Fruit fly (Drosophila melanogaster) whole organism, embryonic: ENCODE measurements around the gene dgrn.

Source experiments
- Adf1 ChIP-seq: fragments of 200-800 bp; sonication (Bioruptor generic); IDR thresholded peaks from 2 replicates; pipeline ENCODE4 v1.3.6; 2022; ENCODE audit warnings: missing biosample characterization, missing genetic modification characterization
- Asciz ChIP-seq: fragments of 200-800 bp; sonication (Bioruptor generic); optimal IDR thresholded peaks from 2 replicates; lab custom pipeline; 2017; ENCODE audit warnings: missing biosample characterization, mild to moderate bottlenecking, missing genetic modification characterization, missing genetic modification reagents
- Awh ChIP-seq: fragments of 200-800 bp; sonication (Bioruptor generic); IDR thresholded peaks from 2 replicates; pipeline ENCODE4, ENCODE4 v1.3.6; 2022; ENCODE audit warnings: missing biosample characterization, missing genetic modification characterization
- Bgb ChIP-seq: fragments of 200-800 bp; sonication (Bioruptor generic); IDR thresholded peaks from 2 replicates; pipeline ENCODE4 v1.3.6; 2022; ENCODE audit warnings: missing biosample characterization, missing genetic modification characterization; ENCODE audit not compliant: partially characterized antibody
- Bteb2 ChIP-seq: fragments of 200-800 bp; sonication (Bioruptor generic); optimal IDR thresholded peaks from 2 replicates; lab custom pipeline; 2016; ENCODE audit warnings: missing biosample characterization, missing genetic modification characterization
- CG10321 ChIP-seq: fragments of 200-800 bp; sonication (Bioruptor generic); IDR thresholded peaks from 2 replicates; pipeline ENCODE4 v1.3.6; 2022; ENCODE audit warnings: missing biosample characterization, missing genetic modification characterization
- CG12659 ChIP-seq: fragments of 200-800 bp; sonication (Bioruptor generic); optimal IDR thresholded peaks from 3 replicates; lab custom pipeline; 2017; ENCODE audit warnings: mild to moderate bottlenecking, missing biosample characterization, missing genetic modification reagents, missing genetic modification characterization
- CG16815 ChIP-seq: fragments of 200-800 bp; sonication (Bioruptor generic); optimal IDR thresholded peaks from 3 replicates; lab custom pipeline; 2017; ENCODE audit warnings: missing biosample characterization, mild to moderate bottlenecking, missing genetic modification characterization
- CG17359 ChIP-seq: fragments of 200-800 bp; sonication (Bioruptor generic); optimal IDR thresholded peaks from 3 replicates; lab custom pipeline; 2018; ENCODE audit warnings: missing biosample characterization, mild to moderate bottlenecking, missing genetic modification characterization, moderate library complexity
- CG2199 ChIP-seq: fragments of 200-800 bp; sonication (Bioruptor generic); IDR thresholded peaks from 3 replicates; pipeline ENCODE4 v1.3.6; 2022; ENCODE audit warnings: missing biosample characterization, missing genetic modification characterization
- CG2678 ChIP-seq: fragments of 200-800 bp; sonication (Bioruptor generic); optimal IDR thresholded peaks from 3 replicates; lab custom pipeline; 2019; ENCODE audit warnings: missing biosample characterization, mild to moderate bottlenecking, missing genetic modification characterization, moderate library complexity
- CG30403 ChIP-seq: fragments of 200-800 bp; sonication (Bioruptor generic); optimal IDR thresholded peaks from 3 replicates; lab custom pipeline; 2016; ENCODE audit warnings: missing biosample characterization, missing genetic modification characterization
- CG3847 ChIP-seq: fragments of 200-800 bp; sonication (Bioruptor generic); IDR thresholded peaks from 2 replicates; pipeline ENCODE4 v1.3.6; 2022; ENCODE audit warnings: missing biosample characterization, missing genetic modification characterization
- CG4404 ChIP-seq: fragments of 200-800 bp; sonication (Bioruptor generic); IDR thresholded peaks from 2 replicates; pipeline ENCODE4 v1.3.6; 2022; ENCODE audit warnings: missing biosample characterization, missing genetic modification characterization
- CG4424 ChIP-seq: fragments of 200-800 bp; sonication (Bioruptor generic); optimal IDR thresholded peaks from 3 replicates; lab custom pipeline; 2016; ENCODE audit warnings: missing biosample characterization, missing genetic modification characterization
- CG5953 ChIP-seq: fragments of 200-800 bp; sonication (Bioruptor generic); IDR thresholded peaks from 2 replicates; pipeline ENCODE4 v1.3.6; 2022; ENCODE audit warnings: missing biosample characterization, missing genetic modification characterization
- CG8944 ChIP-seq: fragments of 200-800 bp; sonication (Bioruptor generic); optimal IDR thresholded peaks from 3 replicates; lab custom pipeline; 2016; ENCODE audit warnings: missing biosample characterization, missing genetic modification characterization
- CG9817 ChIP-seq: fragments of 200-800 bp; sonication (Bioruptor generic); optimal IDR thresholded peaks from 2 replicates; lab custom pipeline; 2018; ENCODE audit warnings: missing biosample characterization, mild to moderate bottlenecking, missing genetic modification characterization, moderate library complexity
- Camta ChIP-seq: fragments of 200-800 bp; sonication (Bioruptor generic); optimal IDR thresholded peaks from 2 replicates; lab custom pipeline; 2016; ENCODE audit warnings: missing biosample characterization, missing genetic modification characterization
- Dbx ChIP-seq: fragments of 200-800 bp; sonication (Bioruptor generic); IDR thresholded peaks from 3 replicates; pipeline ENCODE4 v1.3.6; 2022; ENCODE audit warnings: missing biosample characterization, missing genetic modification characterization
- Dek ChIP-seq: fragments of 200-800 bp; sonication (Bioruptor generic); optimal IDR thresholded peaks from 3 replicates; lab custom pipeline; 2019; ENCODE audit warnings: missing biosample characterization, mild to moderate bottlenecking, missing genetic modification characterization, moderate library complexity
- Dip3 ChIP-seq: fragments of 200-800 bp; sonication (Bioruptor generic); optimal IDR thresholded peaks from 3 replicates; lab custom pipeline; 2016; ENCODE audit warnings: missing biosample characterization, missing genetic modification characterization
- E2f2 ChIP-seq: fragments of 200-800 bp; sonication (Bioruptor generic); IDR thresholded peaks from 2 replicates; pipeline ENCODE4 v1.3.6; 2022; ENCODE audit warnings: missing biosample characterization, missing genetic modification characterization
- Ets65A ChIP-seq: fragments of 200-800 bp; sonication (Bioruptor generic); peaks from one replicate; lab custom pipeline; 2016; ENCODE audit warnings: missing biosample characterization, missing genetic modification characterization
- H15 ChIP-seq: fragments of 200-800 bp; sonication (Bioruptor generic); IDR thresholded peaks from 3 replicates; pipeline ENCODE4 v1.3.6; 2022; ENCODE audit warnings: missing biosample characterization, missing genetic modification characterization
- HHEX ChIP-seq: fragments of 200-800 bp; sonication (Bioruptor generic); optimal IDR thresholded peaks from 3 replicates; lab custom pipeline; 2017; ENCODE audit warnings: missing biosample characterization, mild to moderate bottlenecking, missing genetic modification characterization, missing genetic modification reagents
- HmgD ChIP-seq: fragments of 200-800 bp; sonication (Bioruptor generic); optimal IDR thresholded peaks from 3 replicates; lab custom pipeline; 2016; ENCODE audit warnings: missing biosample characterization, missing genetic modification characterization
- Hmx ChIP-seq: fragments of 200-800 bp; sonication (Bioruptor generic); optimal IDR thresholded peaks from 2 replicates; lab custom pipeline; 2016; ENCODE audit warnings: missing biosample characterization, missing genetic modification characterization
- Hr39 ChIP-seq: fragments of >200 bp; optimal IDR thresholded peaks from 2 replicates; lab custom pipeline; 2017
- MESR4 ChIP-seq: fragments of 200-800 bp; sonication (Bioruptor generic); optimal IDR thresholded peaks from 2 replicates; lab custom pipeline; 2018; ENCODE audit warnings: missing biosample characterization, mild to moderate bottlenecking, missing genetic modification characterization, moderate library complexity
- Oaz ChIP-seq: fragments of 200-800 bp; sonication (Bioruptor generic); IDR thresholded peaks from 2 replicates; pipeline ENCODE4 v1.3.6; 2022; ENCODE audit warnings: missing biosample characterization, missing genetic modification characterization
- Sry-β ChIP-seq: fragments of 200-800 bp; sonication (Bioruptor generic); optimal IDR thresholded peaks from 2 replicates; lab custom pipeline; 2018; ENCODE audit warnings: missing biosample characterization, mild to moderate bottlenecking, missing genetic modification characterization, moderate library complexity
- Xbp1 ChIP-seq: fragments of 200-800 bp; sonication (Bioruptor generic); optimal IDR thresholded peaks from 3 replicates; lab custom pipeline; 2016; ENCODE audit warnings: missing biosample characterization, mild to moderate bottlenecking, missing genetic modification characterization
- ara ChIP-seq: fragments of 200-800 bp; sonication (Bioruptor generic); IDR thresholded peaks from 2 replicates; pipeline ENCODE4 v1.3.6; 2022; ENCODE audit warnings: missing biosample characterization, missing genetic modification characterization
- ato ChIP-seq: fragments of 200-800 bp; sonication (Bioruptor generic); IDR thresholded peaks from 2 replicates; pipeline ENCODE4 v1.3.6; 2022; ENCODE audit warnings: missing biosample characterization, missing genetic modification characterization; ENCODE audit not compliant: partially characterized antibody
- chinmo ChIP-seq: fragments of 200-800 bp; sonication (Bioruptor generic); IDR thresholded peaks from 4 replicates; pipeline ENCODE4 v1.3.6; 2022; ENCODE audit warnings: missing biosample characterization, missing genetic modification characterization; ENCODE audit not compliant: partially characterized antibody
- cwo ChIP-seq: fragments of 200-800 bp; sonication (Bioruptor generic); optimal IDR thresholded peaks from 3 replicates; lab custom pipeline; 2017; ENCODE audit warnings: missing biosample characterization, missing genetic modification characterization, mild to moderate bottlenecking, moderate library complexity, missing genetic modification reagents
- dati ChIP-seq: fragments of 200-800 bp; sonication (Bioruptor generic); IDR thresholded peaks from 2 replicates; pipeline ENCODE4 v1.3.6; 2022; ENCODE audit warnings: missing biosample characterization, missing genetic modification characterization
- dpn ChIP-seq, 2 experiments: fragments of 200-800 bp; sonication (Bioruptor generic); optimal IDR thresholded peaks; 3 replicates each; lab custom pipeline; 2016; ENCODE audit warnings: missing biosample characterization in 2 of 2, missing genetic modification characterization in 2 of 2
- fd102C ChIP-seq: fragments of 200-800 bp; sonication (Bioruptor generic); optimal IDR thresholded peaks from 2 replicates; lab custom pipeline; 2018; ENCODE audit warnings: missing biosample characterization, mild to moderate bottlenecking, missing genetic modification characterization, moderate library complexity
- gcm2 ChIP-seq: fragments of 200-800 bp; sonication (Bioruptor generic); optimal IDR thresholded peaks from 2 replicates; lab custom pipeline; 2016; ENCODE audit warnings: missing biosample characterization, missing genetic modification characterization
- gsb ChIP-seq: fragments of 200-800 bp; sonication (Bioruptor generic); IDR thresholded peaks from 2 replicates; pipeline ENCODE4 v1.3.6; 2022; ENCODE audit warnings: missing biosample characterization, missing genetic modification characterization
- lbe ChIP-seq: fragments of 200-800 bp; sonication (Bioruptor generic); optimal IDR thresholded peaks from 2 replicates; lab custom pipeline; 2016; ENCODE audit warnings: missing biosample characterization, mild to moderate bottlenecking, missing genetic modification characterization
- mld ChIP-seq: fragments of 200-800 bp; sonication (Bioruptor generic); IDR thresholded peaks from 3 replicates; pipeline ENCODE4 v1.3.6; 2022; ENCODE audit warnings: missing biosample characterization, missing genetic modification characterization; ENCODE audit not compliant: partially characterized antibody
- pan ChIP-seq, 4 experiments: fragments of >200 bp in 3 of 4; fragments of 200-800 bp in 1 of 4; sonication (Bioruptor generic) in 1 of 4; optimal IDR thresholded peaks in 3 of 4; IDR thresholded peaks in 1 of 4; 2 replicates each; pipeline versions ENCODE4 v1.3.6 to Lab custom; 2017 to 2022; ENCODE audit warnings: missing biosample characterization in 2 of 4, missing genetic modification characterization in 2 of 4, mixed read lengths in 1 of 4
- prd ChIP-seq, 3 experiments: fragments of >200 bp in 2 of 3; fragments of 200-800 bp in 1 of 3; sonication (Bioruptor generic) in 1 of 3; optimal IDR thresholded peaks in 2 of 3; IDR thresholded peaks in 1 of 3; 2 replicates in 2 of 3; 3 replicates in 1 of 3; pipeline versions ENCODE4 v1.3.6 to Lab custom; 2017 to 2022; ENCODE audit warnings: missing biosample characterization in 1 of 3, missing genetic modification characterization in 1 of 3
- sens ChIP-seq: fragments of 200-800 bp; sonication (Bioruptor generic); peaks from one replicate; lab custom pipeline; 2016; ENCODE audit warnings: missing biosample characterization, missing genetic modification characterization
- seq ChIP-seq: fragments of 200-800 bp; sonication (Bioruptor generic); IDR thresholded peaks from 2 replicates; pipeline ENCODE4 v1.3.6; 2022; ENCODE audit warnings: missing biosample characterization, missing genetic modification characterization
- slou ChIP-seq: fragments of 200-800 bp; sonication (Bioruptor generic); optimal IDR thresholded peaks from 3 replicates; lab custom pipeline; 2016; ENCODE audit warnings: missing biosample characterization, missing genetic modification characterization
- sr ChIP-seq: fragments of 200-800 bp; sonication (Bioruptor generic); IDR thresholded peaks from 3 replicates; pipeline ENCODE4 v1.3.6; 2022; ENCODE audit warnings: missing biosample characterization, missing genetic modification characterization
- wdn ChIP-seq: fragments of 200-800 bp; sonication (Bioruptor generic); IDR thresholded peaks from 2 replicates; pipeline ENCODE4 v1.3.6; 2022; ENCODE audit warnings: missing biosample characterization, missing genetic modification characterization
- wek ChIP-seq: fragments of 200-800 bp; sonication (Bioruptor generic); optimal IDR thresholded peaks from 3 replicates; lab custom pipeline; 2018; ENCODE audit warnings: missing biosample characterization, mild to moderate bottlenecking, missing genetic modification characterization, moderate library complexity

dgrn gene

dm6 chr3R:5821243-5821642 lies 3.2 kb upstream of the dgrn start, which contains the start of gene Hpr1 (continued):
- no peak for TF ChIP-seq pan (optimal IDR thresholded peaks at IDR 0.05; lab: Kevin White, UChicago)
- TF ChIP-seq pan (GFP tag; optimal IDR thresholded peaks at IDR 0.05 in 1 of 2, IDR thresholded peaks at IDR 0.05 in 1 of 2), result no peak
- TF ChIP-seq lbe (GFP tag; lab: Kevin White, UChicago), result no peak
- no peak for TF ChIP-seq cwo (GFP tag; lab: Kevin White, UChicago)
- TF ChIP-seq Ets65A (GFP tag; lab: Kevin White, UChicago), result no peak
- TF ChIP-seq Oaz (GFP tag; lab: Robert Waterston, UW), result no peak
- no peak for TF ChIP-seq CG5953 (GFP tag; lab: Robert Waterston, UW)
- peak; percentile 93 for TF ChIP-seq E2f2 (GFP tag; lab: Robert Waterston, UW)
- peak; percentile 28 for TF ChIP-seq CG17359 (tag; lab: Kevin White, UChicago)
- peak; percentile 53 for TF ChIP-seq sens (GFP tag; lab: Kevin White, UChicago)
- TF ChIP-seq gsb (GFP tag; lab: Robert Waterston, UW), result no peak
- TF ChIP-seq HHEX (GFP tag; lab: Kevin White, UChicago), result no peak
- TF ChIP-seq Awh, result no peak
- peak; percentile 29; the same call in 1 of the 2 replicates for TF ChIP-seq Bgb (GFP tag; lab: Robert Waterston, UW)
- TF ChIP-seq CG2678, result no peak
- no peak for TF ChIP-seq Xbp1
- no peak for TF ChIP-seq mld (GFP tag; lab: Robert Waterston, UW)
- TF ChIP-seq Dip3 (GFP tag; lab: Kevin White, UChicago), result no peak
- no peak for TF ChIP-seq CG16815 (GFP tag; lab: Kevin White, UChicago)
- no peak for TF ChIP-seq CG2199 (GFP tag; lab: Robert Waterston, UW)
- no peak for TF ChIP-seq gcm2 (GFP tag; lab: Kevin White, UChicago)
- TF ChIP-seq Sry-β (GFP tag; lab: Kevin White, UChicago), result no peak
- TF ChIP-seq Camta, result no peak
- TF ChIP-seq Dek, result no peak
- TF ChIP-seq Bteb2 (GFP tag; lab: Kevin White, UChicago), result no peak
- no peak for TF ChIP-seq CG10321
- TF ChIP-seq MESR4 (GFP tag; lab: Kevin White, UChicago), result peak; percentile 36
- no peak for TF ChIP-seq Hmx (GFP tag; lab: Kevin White, UChicago)
- TF ChIP-seq CG3847 (GFP tag; lab: Robert Waterston, UW), result 0 out of 2 replicates have a peak, but pooled peaks have one; percentile 25
- TF ChIP-seq wek (GFP tag; lab: Kevin White, UChicago), result no peak
- no peak for TF ChIP-seq Dbx (GFP tag; lab: Robert Waterston, UW)
- no peak for TF ChIP-seq Adf1 (GFP tag; lab: Robert Waterston, UW)
- no peak for TF ChIP-seq dati (GFP tag; lab: Robert Waterston, UW)
- no peak for TF ChIP-seq CG4404 (GFP tag; lab: Robert Waterston, UW)
- TF ChIP-seq CG4424 (GFP tag; lab: Kevin White, UChicago), result no peak
- no peak for TF ChIP-seq fd102C
- TF ChIP-seq Hr39 (lab: Kevin White, UChicago), result no peak
- no peak for TF ChIP-seq sr (GFP tag; lab: Robert Waterston, UW)
- no peak for TF ChIP-seq ato (GFP tag; lab: Robert Waterston, UW)
- TF ChIP-seq CG8944, result no peak
- peak; percentile 0 for TF ChIP-seq CG12659 (GFP tag; lab: Kevin White, UChicago)
- no peak for TF ChIP-seq Asciz
- TF ChIP-seq CG9817 (tag; lab: Kevin White, UChicago), result no peak
- TF ChIP-seq HmgD (GFP tag; lab: Kevin White, UChicago), result no peak
- no peak for TF ChIP-seq chinmo (GFP tag; lab: Robert Waterston, UW)
- no peak for TF ChIP-seq wdn (GFP tag; lab: Robert Waterston, UW)
- no peak for TF ChIP-seq seq (GFP tag; lab: Robert Waterston, UW)
- TF ChIP-seq dpn (GFP tag; optimal IDR thresholded peaks at IDR 0.05; lab: Kevin White, UChicago), result no peak
- no peak for TF ChIP-seq H15
- no peak for TF ChIP-seq prd (optimal IDR thresholded peaks at IDR 0.05; lab: Kevin White, UChicago)
- TF ChIP-seq prd (GFP tag; IDR thresholded peaks at IDR 0.05; lab: Robert Waterston, UW), result no peak
- no peak for TF ChIP-seq slou (GFP tag; lab: Kevin White, UChicago)
- TF ChIP-seq CG30403, result no peak
- no peak for TF ChIP-seq ara (GFP tag; lab: Robert Waterston, UW)
